Worm (Caenorhabditis elegans): ENCODE data around the gene cyp-13A12.

DNA sequence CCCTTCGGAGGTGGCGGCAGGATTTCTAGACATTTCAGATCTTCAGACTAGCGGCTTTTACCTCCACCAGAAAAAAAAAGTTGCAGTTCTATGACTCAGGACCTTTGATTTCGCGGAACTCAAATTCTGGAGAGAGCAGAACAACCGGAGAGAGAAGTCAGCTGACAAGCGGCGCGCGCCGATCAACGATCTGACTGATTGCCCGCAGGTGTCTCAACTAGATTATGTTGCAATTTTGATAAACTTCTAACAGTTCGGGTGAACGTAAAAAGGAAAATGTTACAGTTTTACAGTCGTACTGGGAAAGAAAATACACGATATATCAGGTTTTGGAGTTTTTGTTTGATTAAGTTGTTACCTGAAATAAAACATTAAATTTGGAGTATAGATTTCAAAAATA, 38.6 kb downstream of the cyp-13A12 start:
- TF ChIP-seq ama-1 (optimal IDR thresholded peaks at IDR 0.05) (no peak), tra-4 (tag; optimal IDR thresholded peaks at IDR 0.05) (no peak), aly-1 (tag; optimal IDR thresholded peaks at IDR 0.05) (no peak), pes-1 (GFP tag; IDR thresholded peaks at IDR 0.05) (no peak)

All from whole organism, early embryonic.